Worm (Caenorhabditis elegans): ENCODE results near the gene Y47D7A.13.

The Y47D7A.13 gene

ce11 chrV:4432783-4433237, 2.9 kb downstream of the Y47D7A.13 start, which contains the start of gene Y47D7A.15:
Gene Y47D7A.15 (minus strand): TSS chrV:4433187.
- TF ChIP-seq sma-3 (GFP tag; optimal IDR thresholded peaks at IDR 0.05): no peak
- TF ChIP-seq dmd-4 (tag; optimal IDR thresholded peaks at IDR 0.05): no peak
- no peak for TF ChIP-seq ztf-4 (tag; optimal IDR thresholded peaks at IDR 0.05)
- no peak for TF ChIP-seq R02D3.7 (tag; optimal IDR thresholded peaks at IDR 0.05)
- no peak for TF ChIP-seq nhr-129 (tag; optimal IDR thresholded peaks at IDR 0.05)
- TF ChIP-seq ztf-11 (tag; optimal IDR thresholded peaks at IDR 0.05): no peak
- no peak for TF ChIP-seq F13H6.1 (tag; optimal IDR thresholded peaks at IDR 0.05)
- no peak for TF ChIP-seq mdl-1 (tag; optimal IDR thresholded peaks at IDR 0.05)
- TF ChIP-seq C34F6.9 (tag; optimal IDR thresholded peaks at IDR 0.05): no peak
- TF ChIP-seq lin-13 (GFP tag; optimal IDR thresholded peaks at IDR 0.05): no peak
- TF ChIP-seq egl-27 (tag; optimal IDR thresholded peaks at IDR 0.05): no peak
- no peak for TF ChIP-seq blmp-1 (tag; optimal IDR thresholded peaks at IDR 0.05; ENCODE audit: insufficient read depth)
- TF ChIP-seq sem-4 (tag; optimal IDR thresholded peaks at IDR 0.05): no peak
- no peak for TF ChIP-seq ama-1 (optimal IDR thresholded peaks at IDR 0.05)

ce11 chrV:4429576-4429975, 6.2 kb downstream of the Y47D7A.13 start, which contains the start of gene Y47D7A.12:
Gene Y47D7A.12 (minus strand): TSS chrV:4429676.
- TF ChIP-seq gmeb-1 (tag; optimal IDR thresholded peaks at IDR 0.05) (no peak), mab-5 (tag; optimal IDR thresholded peaks at IDR 0.05) (no peak), R02D3.7 (tag; optimal IDR thresholded peaks at IDR 0.05) (no peak), unc-62 (GFP tag; optimal IDR thresholded peaks at IDR 0.05) (no peak), crh-2 (tag; optimal IDR thresholded peaks at IDR 0.05) (no peak), blmp-1 (tag; optimal IDR thresholded peaks at IDR 0.05; ENCODE audit: insufficient read depth) (no peak), nhr-25 (tag; optimal IDR thresholded peaks at IDR 0.05) (no peak), lin-11 (tag; optimal IDR thresholded peaks at IDR 0.05) (no peak)

- TF ChIP-seq nhr-12 (tag; optimal IDR thresholded peaks at IDR 0.05): no peak
- no peak for TF ChIP-seq nhr-10 (tag; optimal IDR thresholded peaks at IDR 0.05)
- TF ChIP-seq nhr-237 (tag; optimal IDR thresholded peaks at IDR 0.05): no peak
- no peak for TF ChIP-seq peb-1 (tag; optimal IDR thresholded peaks at IDR 0.05)
Measured at ce11 chrV:4428202-4428601, 7.5 kb downstream of the Y47D7A.13 start, which contains the start of gene Y47D7A.11. Gene Y47D7A.11 (minus strand): TSS chrV:4428302.

- TF ChIP-seq nhr-21 (tag; optimal IDR thresholded peaks at IDR 0.05): no peak
- TF ChIP-seq nhr-23 (tag; optimal IDR thresholded peaks at IDR 0.05): no peak
- no peak for TF ChIP-seq sma-3 (GFP tag; optimal IDR thresholded peaks at IDR 0.05)
- TF ChIP-seq unc-39 (tag; optimal IDR thresholded peaks at IDR 0.05): no peak
- no peak for TF ChIP-seq unc-55 (GFP tag; optimal IDR thresholded peaks at IDR 0.05)
- TF ChIP-seq ztf-11 (tag; optimal IDR thresholded peaks at IDR 0.05): no peak
- TF ChIP-seq crh-2 (tag; optimal IDR thresholded peaks at IDR 0.05): no peak
- TF ChIP-seq ztf-4 (tag; optimal IDR thresholded peaks at IDR 0.05): no peak
- TF ChIP-seq blmp-1 (tag; optimal IDR thresholded peaks at IDR 0.05; ENCODE audit: insufficient read depth): no peak
- no peak for TF ChIP-seq lin-39 (tag; optimal IDR thresholded peaks at IDR 0.05)
- no peak for TF ChIP-seq mbf-1 (tag; optimal IDR thresholded peaks at IDR 0.05)
- no peak for TF ChIP-seq nhr-6 (tag; optimal IDR thresholded peaks at IDR 0.05)
- no peak for TF ChIP-seq sma-9 (GFP tag; optimal IDR thresholded peaks at IDR 0.05)
- TF ChIP-seq sma-9 (tag; optimal IDR thresholded peaks at IDR 0.05): no peak
- TF ChIP-seq nhr-12 (tag; optimal IDR thresholded peaks at IDR 0.05): no peak
- TF ChIP-seq Y55F3AM.14 (GFP tag; optimal IDR thresholded peaks at IDR 0.05): no peak
- no peak for TF ChIP-seq elt-3 (tag; optimal IDR thresholded peaks at IDR 0.05)
- TF ChIP-seq lsy-2 (tag; optimal IDR thresholded peaks at IDR 0.05): no peak
- TF ChIP-seq lin-11 (tag; optimal IDR thresholded peaks at IDR 0.05): no peak
- no peak for TF ChIP-seq nhr-77 (tag; optimal IDR thresholded peaks at IDR 0.05)
Measured at ce11 chrV:4423860-4424401, 11.8 kb downstream of the Y47D7A.13 start, which contains the start of the genes Y47D7A.9 and Y47D7A.19. Gene Y47D7A.9 (minus strand): TSS chrV:4423960. Gene Y47D7A.19 (plus strand): TSS chrV:4424351.
